Worm (Caenorhabditis elegans) whole organism, late embryonic: ENCODE measurements around the gene C26B9.1.

Experiments used
- C08G9.2 ChIP-seq: sonication (generic microtip); optimal IDR thresholded peaks from 2 replicates; lab custom pipeline; 2016; ENCODE audit warnings: mild to moderate bottlenecking, missing genetic modification characterization, moderate library complexity, missing compliant biosample characterization
- F13H6.1 ChIP-seq: sonication (generic microtip); optimal IDR thresholded peaks from 2 replicates; lab custom pipeline; 2016; ENCODE audit warnings: missing genetic modification characterization, missing compliant biosample characterization
- ahr-1 ChIP-seq: sonication (generic microtip); optimal IDR thresholded peaks from 2 replicates; lab custom pipeline; 2016; ENCODE audit warnings: missing genetic modification characterization, missing compliant biosample characterization
- eyg-1 ChIP-seq: sonication (generic microtip); optimal IDR thresholded peaks from 2 replicates; lab custom pipeline; 2016; ENCODE audit warnings: missing genotype, missing genetic modification characterization, missing compliant biosample characterization
- hlh-8 ChIP-seq: sonication (generic microtip); optimal IDR thresholded peaks from 2 replicates; lab custom pipeline; 2016; ENCODE audit warnings: missing genotype, missing genetic modification characterization, missing compliant biosample characterization
- nhr-11 ChIP-seq: fragments of 150-350 bp; optimal IDR thresholded peaks from 2 replicates; lab custom pipeline; 2014; ENCODE audit warnings: missing biosample characterization, missing genetic modification characterization
- nhr-232 ChIP-seq: sonication (generic microtip); optimal IDR thresholded peaks from 2 replicates; lab custom pipeline; 2016; ENCODE audit warnings: missing genetic modification characterization, missing compliant biosample characterization
- npax-4 ChIP-seq: sonication (generic microtip); optimal IDR thresholded peaks from 2 replicates; lab custom pipeline; 2016; ENCODE audit warnings: missing genetic modification characterization, missing compliant biosample characterization
- ref-2 ChIP-seq: sonication (generic microtip); optimal IDR thresholded peaks from 2 replicates; lab custom pipeline; 2016; ENCODE audit warnings: missing genetic modification characterization, missing compliant biosample characterization
- sdc-2 ChIP-seq: sonication (generic microtip); optimal IDR thresholded peaks from 2 replicates; lab custom pipeline; 2016; ENCODE audit warnings: missing genotype, missing genetic modification characterization, missing compliant biosample characterization
- sox-4 ChIP-seq: sonication (generic microtip); optimal IDR thresholded peaks from 2 replicates; lab custom pipeline; 2017; ENCODE audit warnings: mild to moderate bottlenecking, missing genetic modification characterization, inconsistent platforms, missing compliant biosample characterization
- syd-9 ChIP-seq: sonication (generic microtip); optimal IDR thresholded peaks from 2 replicates; lab custom pipeline; 2016; ENCODE audit warnings: mild to moderate bottlenecking, missing genetic modification characterization, moderate library complexity, missing compliant biosample characterization

DNA sequence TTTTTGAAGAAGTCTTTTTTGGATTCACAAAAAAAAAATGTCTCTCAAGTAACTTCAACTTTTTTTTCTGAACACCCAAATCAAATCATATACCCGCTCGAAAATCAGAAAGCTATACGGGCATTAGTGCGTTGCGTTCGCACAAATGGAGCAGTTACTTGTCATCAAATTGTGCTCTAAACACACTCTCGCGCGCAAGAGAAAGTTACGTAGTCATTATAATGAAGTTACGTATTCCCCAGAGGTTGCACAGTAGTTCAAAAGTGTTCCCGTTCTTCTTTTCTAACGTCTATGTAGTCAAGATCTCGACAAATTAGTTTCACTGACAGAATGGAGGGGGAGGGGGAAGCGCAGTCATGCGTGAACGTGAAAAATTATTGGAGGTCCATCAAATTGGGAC lies 22.8 kb upstream of the C26B9.1 start:
- TF ChIP-seq ahr-1 (tag; lab: Kevin White, UChicago) (no peak), nhr-232 (no peak), npax-4 (tag; lab: Kevin White, UChicago) (no peak), sox-4 (no peak), F13H6.1 (tag; lab: Kevin White, UChicago) (no peak), ref-2 (no peak), nhr-11 (tag; lab: Kevin White, UChicago) (no peak), eyg-1 (tag; lab: Kevin White, UChicago) (no peak), syd-9 (no peak), C08G9.2 (tag; lab: Kevin White, UChicago) (no peak), sdc-2 (tag; lab: Kevin White, UChicago) (no peak), hlh-8 (tag; lab: Kevin White, UChicago) (no peak)
